Worm (Caenorhabditis elegans) whole organism, L3 larva: ENCODE data around the gene dhhc-8.

Experiments used
- ceh-28 ChIP-seq: fragments of 150-350 bp; optimal IDR thresholded peaks from 2 replicates; lab custom pipeline; 2014; ENCODE audit warnings: missing biosample characterization, missing genetic modification reagents, missing genetic modification characterization
- ceh-82 ChIP-seq: fragments of 150-350 bp; optimal IDR thresholded peaks from 2 replicates; lab custom pipeline; 2014; ENCODE audit warnings: missing biosample characterization, missing genetic modification characterization
- skn-1 ChIP-seq: fragments of 150-350 bp; optimal IDR thresholded peaks from 2 replicates; lab custom pipeline; 2014; ENCODE audit warnings: missing biosample characterization, missing genetic modification characterization
- tbx-2 ChIP-seq: sonication (generic microtip); optimal IDR thresholded peaks from 2 replicates; lab custom pipeline; 2016; ENCODE audit warnings: mild to moderate bottlenecking, missing genetic modification characterization, missing compliant biosample characterization

ce11 chrIII:13069416-13069815, 38.0 kb upstream of the dhhc-8 start:
- TF ChIP-seq ceh-82 (tag; lab: Kevin White, UChicago) (no peak), skn-1 (tag; lab: Kevin White, UChicago) (no peak), tbx-2 (tag; lab: Kevin White, UChicago) (no peak), ceh-28 (no peak)
